Fruit fly (Drosophila melanogaster) whole organism, embryonic: ENCODE results near the gene CoRest.
A peak's percentile ranks its signal among the peaks of the same experiment; 100 is the strongest.

Source experiments
- Atf3 ChIP-seq: fragments of 200-800 bp; sonication (Bioruptor generic); optimal IDR thresholded peaks from 3 replicates; lab custom pipeline; 2016; ENCODE audit warnings: missing biosample characterization, missing genetic modification characterization
- Atf6 ChIP-seq: fragments of 200-800 bp; sonication (Bioruptor generic); IDR thresholded peaks from 2 replicates; pipeline ENCODE4 v1.3.6; 2022; ENCODE audit warnings: missing biosample characterization, missing genetic modification characterization
- BtbVII ChIP-seq: fragments of 200-800 bp; sonication (Bioruptor generic); optimal IDR thresholded peaks from 3 replicates; lab custom pipeline; 2017; ENCODE audit warnings: missing biosample characterization, mild to moderate bottlenecking, missing genetic modification characterization
- CG10147 ChIP-seq: fragments of 200-800 bp; sonication (Bioruptor generic); optimal IDR thresholded peaks from 2 replicates; lab custom pipeline; 2019; ENCODE audit warnings: missing biosample characterization, mild to moderate bottlenecking, missing genetic modification characterization, moderate library complexity
- CG10543 ChIP-seq: fragments of 200-800 bp; sonication (Bioruptor generic); optimal IDR thresholded peaks from 3 replicates; lab custom pipeline; 2017; ENCODE audit warnings: missing biosample characterization, mild to moderate bottlenecking, missing genetic modification characterization, moderate library complexity
- CG11085 ChIP-seq: fragments of 200-800 bp; sonication (Bioruptor generic); IDR thresholded peaks from 2 replicates; pipeline ENCODE4 v1.3.6; 2022; ENCODE audit warnings: missing biosample characterization, missing genetic modification characterization
- CG11093 ChIP-seq: fragments of 200-800 bp; sonication (Bioruptor generic); IDR thresholded peaks from 3 replicates; pipeline ENCODE4 v1.3.6; 2022; ENCODE audit warnings: missing biosample characterization, missing genetic modification characterization
- CG12219 ChIP-seq: fragments of 200-800 bp; sonication (Bioruptor generic); optimal IDR thresholded peaks from 3 replicates; lab custom pipeline; 2018; ENCODE audit warnings: missing biosample characterization, mild to moderate bottlenecking, missing genetic modification characterization
- CG17361 ChIP-seq: fragments of 200-800 bp; sonication (Bioruptor generic); IDR thresholded peaks from 3 replicates; pipeline ENCODE4 v1.3.6; 2022; ENCODE audit warnings: missing biosample characterization, missing genetic modification characterization
- CG30403 ChIP-seq: fragments of 200-800 bp; sonication (Bioruptor generic); optimal IDR thresholded peaks from 3 replicates; lab custom pipeline; 2016; ENCODE audit warnings: missing biosample characterization, missing genetic modification characterization
- CG33213 ChIP-seq: fragments of 200-800 bp; sonication (Bioruptor generic); optimal IDR thresholded peaks from 3 replicates; lab custom pipeline; 2016; ENCODE audit warnings: missing biosample characterization, missing genetic modification characterization
- CG3407 ChIP-seq: fragments of 200-800 bp; sonication (Bioruptor generic); optimal IDR thresholded peaks from 2 replicates; lab custom pipeline; 2018; ENCODE audit warnings: missing biosample characterization, mild to moderate bottlenecking, missing genetic modification characterization
- CG34376 ChIP-seq: fragments of 200-800 bp; sonication (Bioruptor generic); optimal IDR thresholded peaks from 2 replicates; lab custom pipeline; 2018; ENCODE audit warnings: missing biosample characterization, mild to moderate bottlenecking, missing genetic modification characterization
- CG4282 ChIP-seq: fragments of 200-800 bp; sonication (Bioruptor generic); optimal IDR thresholded peaks from 2 replicates; lab custom pipeline; 2016; ENCODE audit warnings: missing biosample characterization, missing genetic modification characterization
- CG4730 ChIP-seq: fragments of 200-800 bp; sonication (Bioruptor generic); IDR thresholded peaks from 2 replicates; pipeline ENCODE4 v1.3.6; 2022; ENCODE audit warnings: missing biosample characterization, missing genetic modification characterization
- CG7745 ChIP-seq: fragments of 200-800 bp; sonication (Bioruptor generic); optimal IDR thresholded peaks from 2 replicates; lab custom pipeline; 2018; ENCODE audit warnings: missing biosample characterization, mild to moderate bottlenecking, missing genetic modification characterization, moderate library complexity
- CG7839 ChIP-seq: fragments of 200-800 bp; sonication (Bioruptor generic); optimal IDR thresholded peaks from 3 replicates; lab custom pipeline; 2018; ENCODE audit warnings: missing biosample characterization, mild to moderate bottlenecking, missing genetic modification characterization, moderate library complexity
- CG7963 ChIP-seq: fragments of 200-800 bp; sonication (Bioruptor generic); IDR thresholded peaks from 3 replicates; pipeline ENCODE4 v1.3.6; 2022; ENCODE audit warnings: missing biosample characterization, missing genetic modification characterization; ENCODE audit not compliant: partially characterized antibody
- CG8290 ChIP-seq, 3 experiments: fragments of 200-800 bp; sonication (Bioruptor generic); optimal IDR thresholded peaks; 2 replicates each; lab custom pipeline; 2016 to 2019; ENCODE audit warnings: missing biosample characterization in 3 of 3, missing genetic modification characterization in 3 of 3, mild to moderate bottlenecking in 2 of 3, moderate library complexity in 1 of 3
- D19B ChIP-seq: fragments of 200-800 bp; sonication (Bioruptor generic); optimal IDR thresholded peaks from 2 replicates; lab custom pipeline; 2017; ENCODE audit warnings: missing biosample characterization, mild to moderate bottlenecking, missing genetic modification characterization
- Deaf1 ChIP-seq: fragments of 200-800 bp; optimal IDR thresholded peaks from 3 replicates; lab custom pipeline; 2019; ENCODE audit warnings: missing biosample characterization, mild to moderate bottlenecking, missing genetic modification characterization, moderate library complexity
- Ets97D ChIP-seq: fragments of 200-800 bp; sonication (Bioruptor generic); optimal IDR thresholded peaks from 3 replicates; lab custom pipeline; 2016; ENCODE audit warnings: missing biosample characterization, missing genetic modification characterization
- HLH3B ChIP-seq: fragments of 200-800 bp; sonication (Bioruptor generic); IDR thresholded peaks from 2 replicates; pipeline ENCODE4 v1.3.6; 2022; ENCODE audit warnings: missing biosample characterization, missing genetic modification characterization
- Hr39 ChIP-seq: fragments of >200 bp; optimal IDR thresholded peaks from 2 replicates; lab custom pipeline; 2017
- Kr ChIP-seq: fragments of 200-800 bp; sonication (Bioruptor generic); optimal IDR thresholded peaks from 2 replicates; lab custom pipeline; 2017; ENCODE audit warnings: missing biosample characterization, mild to moderate bottlenecking, missing genetic modification characterization
- Neu2 ChIP-seq: fragments of 200-800 bp; sonication (Bioruptor generic); optimal IDR thresholded peaks from 3 replicates; lab custom pipeline; 2016; ENCODE audit warnings: missing biosample characterization, missing genetic modification characterization, borderline replicate concordance
- Optix ChIP-seq: fragments of 200-800 bp; sonication (Bioruptor generic); IDR thresholded peaks from 3 replicates; pipeline ENCODE4 v1.3.6; 2022; ENCODE audit warnings: missing biosample characterization, missing genetic modification characterization
- PHDP ChIP-seq: fragments of 200-800 bp; sonication (Bioruptor generic); optimal IDR thresholded peaks from 3 replicates; lab custom pipeline; 2018; ENCODE audit warnings: missing biosample characterization, mild to moderate bottlenecking, missing genetic modification characterization, moderate library complexity
- Ptx1 ChIP-seq: fragments of 200-800 bp; sonication (Bioruptor generic); IDR thresholded peaks from 2 replicates; pipeline ENCODE4 v1.3.6; 2022; ENCODE audit warnings: missing biosample characterization, missing genetic modification characterization
- Rx ChIP-seq: fragments of 200-800 bp; sonication (Bioruptor generic); IDR thresholded peaks from 2 replicates; pipeline ENCODE4 v1.3.6; 2022; ENCODE audit warnings: missing biosample characterization, missing genetic modification characterization
- Six4 ChIP-seq: fragments of 200-800 bp; sonication (Bioruptor generic); optimal IDR thresholded peaks from 2 replicates; lab custom pipeline; 2016; ENCODE audit warnings: missing biosample characterization, missing genetic modification characterization
- TFAM ChIP-seq: fragments of 200-800 bp; sonication (Bioruptor generic); optimal IDR thresholded peaks from 2 replicates; lab custom pipeline; 2017; ENCODE audit warnings: missing biosample characterization, missing genetic modification characterization, inconsistent platforms
- Xbp1 ChIP-seq: fragments of 200-800 bp; sonication (Bioruptor generic); optimal IDR thresholded peaks from 3 replicates; lab custom pipeline; 2016; ENCODE audit warnings: missing biosample characterization, mild to moderate bottlenecking, missing genetic modification characterization
- al ChIP-seq: fragments of 200-800 bp; sonication (Bioruptor generic); IDR thresholded peaks from 2 replicates; pipeline ENCODE4 v1.3.6; 2022; ENCODE audit warnings: missing biosample characterization, missing genetic modification characterization
- bcd ChIP-seq: fragments of 200-800 bp; sonication (Bioruptor generic); optimal IDR thresholded peaks from 2 replicates; lab custom pipeline; 2017; ENCODE audit warnings: missing biosample characterization, mild to moderate bottlenecking, missing genetic modification characterization
- danr ChIP-seq: fragments of 200-800 bp; sonication (Bioruptor generic); IDR thresholded peaks from 2 replicates; pipeline ENCODE4 v1.3.6; 2022; ENCODE audit warnings: missing biosample characterization, missing genetic modification characterization
- dpn ChIP-seq, 2 experiments: fragments of 200-800 bp; sonication (Bioruptor generic); optimal IDR thresholded peaks; 3 replicates each; lab custom pipeline; 2016; ENCODE audit warnings: missing biosample characterization in 2 of 2, missing genetic modification characterization in 2 of 2
- gem ChIP-seq: fragments of 200-800 bp; sonication (Bioruptor generic); optimal IDR thresholded peaks from 2 replicates; lab custom pipeline; 2019; ENCODE audit warnings: missing biosample characterization, mild to moderate bottlenecking, missing genetic modification characterization, moderate library complexity
- gfzf ChIP-seq: fragments of 200-800 bp; sonication (Bioruptor generic); optimal IDR thresholded peaks from 2 replicates; lab custom pipeline; 2016; ENCODE audit warnings: missing biosample characterization, mild to moderate bottlenecking, missing genetic modification characterization, moderate library complexity
- gsb ChIP-seq: fragments of 200-800 bp; sonication (Bioruptor generic); IDR thresholded peaks from 2 replicates; pipeline ENCODE4 v1.3.6; 2022; ENCODE audit warnings: missing biosample characterization, missing genetic modification characterization
- gsb-n ChIP-seq: fragments of 200-800 bp; sonication (Bioruptor generic); optimal IDR thresholded peaks from 3 replicates; lab custom pipeline; 2018; ENCODE audit warnings: missing biosample characterization, mild to moderate bottlenecking, missing genetic modification characterization
- klu ChIP-seq: fragments of 200-800 bp; sonication (Bioruptor generic); IDR thresholded peaks from 2 replicates; pipeline ENCODE4 v1.3.6; 2022; ENCODE audit warnings: missing biosample characterization, missing genetic modification characterization
- knrl ChIP-seq: fragments of 200-800 bp; sonication (Bioruptor generic); IDR thresholded peaks from 3 replicates; pipeline ENCODE4 v1.3.6; 2022; ENCODE audit warnings: missing biosample characterization, missing genetic modification characterization; ENCODE audit not compliant: partially characterized antibody
- otp ChIP-seq: fragments of 200-800 bp; sonication (Bioruptor generic); IDR thresholded peaks from 3 replicates; pipeline ENCODE4, ENCODE4 v1.3.6; 2022; ENCODE audit warnings: missing biosample characterization, missing genetic modification characterization
- prd ChIP-seq, 3 experiments: fragments of >200 bp in 2 of 3; fragments of 200-800 bp in 1 of 3; sonication (Bioruptor generic) in 1 of 3; optimal IDR thresholded peaks in 2 of 3; IDR thresholded peaks in 1 of 3; 2 replicates in 2 of 3; 3 replicates in 1 of 3; pipeline versions ENCODE4 v1.3.6 to Lab custom; 2017 to 2022; ENCODE audit warnings: missing biosample characterization in 1 of 3, missing genetic modification characterization in 1 of 3
- salm ChIP-seq: fragments of 200-800 bp; sonication (Bioruptor generic); optimal IDR thresholded peaks from 2 replicates; lab custom pipeline; 2018; ENCODE audit warnings: missing biosample characterization, mild to moderate bottlenecking, missing genetic modification characterization
- tio ChIP-seq: fragments of 200-800 bp; sonication (Bioruptor generic); optimal IDR thresholded peaks from 2 replicates; lab custom pipeline; 2017; ENCODE audit warnings: missing biosample characterization, missing genetic modification characterization, inconsistent platforms
- trem ChIP-seq: fragments of 200-800 bp; optimal IDR thresholded peaks from 3 replicates; lab custom pipeline; 2019; ENCODE audit warnings: missing biosample characterization, mild to moderate bottlenecking, missing genetic modification characterization, moderate library complexity
- wek ChIP-seq: fragments of 200-800 bp; sonication (Bioruptor generic); optimal IDR thresholded peaks from 3 replicates; lab custom pipeline; 2018; ENCODE audit warnings: missing biosample characterization, mild to moderate bottlenecking, missing genetic modification characterization, moderate library complexity
- wor ChIP-seq: fragments of 200-800 bp; sonication (Bioruptor generic); IDR thresholded peaks from 2 replicates; pipeline ENCODE4 v1.3.6; 2022; ENCODE audit warnings: missing biosample characterization, missing genetic modification characterization

CoRest gene

DNA sequence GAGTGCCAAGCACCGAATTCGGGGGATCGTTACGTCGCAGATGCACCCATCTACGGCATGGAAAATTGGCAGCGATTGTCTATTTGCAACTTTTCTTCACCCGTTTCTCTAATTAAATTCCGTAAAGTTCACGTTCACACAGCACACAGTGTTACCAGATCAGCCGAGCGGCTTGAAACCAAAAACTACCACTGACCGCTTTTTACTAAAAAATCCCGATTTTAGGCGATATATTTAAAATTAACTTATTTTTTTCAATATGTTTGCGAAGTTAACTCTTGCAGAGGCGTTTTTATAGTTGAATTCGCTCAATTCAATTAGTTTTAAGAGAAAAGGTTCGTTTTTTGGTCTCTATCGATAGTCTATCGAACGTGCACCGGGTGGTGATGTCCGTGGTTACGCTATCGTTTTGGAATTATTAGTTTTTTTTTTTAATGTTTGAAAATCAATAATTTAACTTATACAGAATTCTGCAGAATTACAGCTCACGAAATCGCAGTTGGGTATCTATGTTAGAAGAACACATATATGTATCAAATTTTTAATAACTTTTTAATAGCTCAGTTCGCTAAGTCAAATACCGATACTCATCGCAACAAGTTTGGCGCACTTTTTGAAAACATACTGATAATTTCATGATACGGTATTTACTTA lies 58.0 kb downstream of the CoRest start, which contains the start of gene Tao (continued):
- TF ChIP-seq CG10543 (GFP tag; lab: Kevin White, UChicago) (no peak), CG11085 (no peak), CG4282 (GFP tag; lab: Kevin White, UChicago) (no peak), danr (GFP tag; lab: Robert Waterston, UW) (no peak), Ets97D (GFP tag; lab: Kevin White, UChicago) (peak; percentile 82), PHDP (tag; lab: Kevin White, UChicago) (no peak), CG34376 (GFP tag; lab: Kevin White, UChicago) (no peak), CG4730 (GFP tag; lab: Robert Waterston, UW) (no peak), Six4 (no peak), Kr (GFP tag; lab: Kevin White, UChicago) (no peak), tio (no peak), CG3407 (GFP tag; lab: Kevin White, UChicago) (no peak), Xbp1 (GFP tag; lab: Kevin White, UChicago) (no peak), dpn (GFP tag; optimal IDR thresholded peaks at IDR 0.05; lab: Kevin White, UChicago) (no peak), trem (tag; lab: Kevin White, UChicago) (peak; percentile 12), CG7963 (GFP tag; lab: Robert Waterston, UW) (peak; percentile 57), Atf6 (no peak), TFAM (GFP tag; lab: Kevin White, UChicago) (no peak), CG12219 (no peak), CG30403 (no peak), gsb-n (tag; lab: Kevin White, UChicago) (peak; percentile 84), wor (GFP tag; lab: Robert Waterston, UW) (no peak), Deaf1 (no peak), CG7745 (no peak), prd (optimal IDR thresholded peaks at IDR 0.05; lab: Kevin White, UChicago) (no peak), prd (GFP tag; IDR thresholded peaks at IDR 0.05; lab: Robert Waterston, UW) (no peak; the same call in 2 of the 3 replicates), knrl (peak; percentile 90), CG7839 (no peak), Rx (GFP tag; lab: Robert Waterston, UW) (no peak), CG10147 (GFP tag; lab: Kevin White, UChicago) (no peak), gfzf (GFP tag; lab: Kevin White, UChicago) (peak; percentile 78), CG17361 (GFP tag; lab: Robert Waterston, UW) (peak; percentile 40; the same call in 1 of the 3 replicates), wek (GFP tag; lab: Kevin White, UChicago) (no peak), HLH3B (GFP tag; lab: Robert Waterston, UW) (no peak), CG11093 (GFP tag; lab: Robert Waterston, UW) (no peak), Ptx1 (no peak), Hr39 (no peak), Atf3 (GFP tag; lab: Kevin White, UChicago) (no peak), salm (tag; lab: Kevin White, UChicago) (no peak), otp (GFP tag; lab: Robert Waterston, UW) (no peak), Neu2 (GFP tag; lab: Kevin White, UChicago) (no peak), CG33213 (GFP tag; lab: Kevin White, UChicago) (peak; percentile 17), al (GFP tag; lab: Robert Waterston, UW) (no peak), CG8290 (GFP tag; optimal IDR thresholded peaks at IDR 0.05; lab: Kevin White, UChicago) (no peak), CG8290 (tag; optimal IDR thresholded peaks at IDR 0.05; lab: Kevin White, UChicago) (no peak), gem (no peak), BtbVII (GFP tag; lab: Kevin White, UChicago) (no peak), D19B (GFP tag; lab: Kevin White, UChicago) (no peak), klu (no peak), gsb (GFP tag; lab: Robert Waterston, UW) (no peak), bcd (GFP tag; lab: Kevin White, UChicago) (no peak), Optix (GFP tag; lab: Robert Waterston, UW) (no peak)
